Fruit fly (Drosophila melanogaster): ENCODE measurements around the gene tty.

tty gene

dm6 chrX:21366311-21366990 is 27.0 kb upstream of the tty start (continued):
- peak; percentile 82; the same call in 2 of the 3 replicates for TF ChIP-seq CG14050 (GFP tag; IDR thresholded peaks at IDR 0.05)
- TF ChIP-seq lola (GFP tag; optimal IDR thresholded peaks at IDR 0.05) = peak in 1 of 3 experiments; percentile 88
- peak; percentile 92 for TF ChIP-seq CG31441 (GFP tag; IDR thresholded peaks at IDR 0.05)
- TF ChIP-seq ranshi (GFP tag; IDR thresholded peaks at IDR 0.05) = peak; percentile 87
- peak; percentile 68 for TF ChIP-seq NFAT (GFP tag; IDR thresholded peaks at IDR 0.05)
- TF ChIP-seq CTCF (GFP tag; optimal IDR thresholded peaks at IDR 0.05) = peak; percentile 51
- TF ChIP-seq dati (GFP tag; IDR thresholded peaks at IDR 0.05) = no peak
- TF ChIP-seq MBD-R2 (GFP tag; IDR thresholded peaks at IDR 0.05) = peak; percentile 67; the same call in 1 of the 2 replicates
- TF ChIP-seq CG10147 (GFP tag; optimal IDR thresholded peaks at IDR 0.05) = peak; percentile 93
- no peak for TF ChIP-seq Mes4 (GFP tag; optimal IDR thresholded peaks at IDR 0.05)
- peak; percentile 18 for TF ChIP-seq ftz-f1 (GFP tag; optimal IDR thresholded peaks at IDR 0.05)
- peak; percentile 33 for TF ChIP-seq CG17186 (GFP tag; optimal IDR thresholded peaks at IDR 0.05)
- TF ChIP-seq wdn (GFP tag; IDR thresholded peaks at IDR 0.05) = peak; percentile 74
- peak; percentile 34 for TF ChIP-seq CG16863 (GFP tag; optimal IDR thresholded peaks at IDR 0.05)
- TF ChIP-seq chinmo (GFP tag; IDR thresholded peaks at IDR 0.05; ENCODE audit: partially characterized antibody) = 0 out of 4 replicates have a peak, but pooled peaks have one; percentile 64
- TF ChIP-seq slbo (GFP tag; IDR thresholded peaks at IDR 0.05) = peak; percentile 93
- peak; percentile 80 for TF ChIP-seq Nf-YB (GFP tag; optimal IDR thresholded peaks at IDR 0.05)
- peak; percentile 41 for TF ChIP-seq jumu (GFP tag; optimal IDR thresholded peaks at IDR 0.05)
- TF ChIP-seq jing (GFP tag; optimal IDR thresholded peaks at IDR 0.05) = peak; percentile 73
- peak; percentile 76 for TF ChIP-seq Max (GFP tag; optimal IDR thresholded peaks at IDR 0.05)
- TF ChIP-seq wek (GFP tag; optimal IDR thresholded peaks at IDR 0.05) = peak; percentile 43
- TF ChIP-seq CG15601 (tag; optimal IDR thresholded peaks at IDR 0.05) = peak; percentile 92
- peak; percentile 95 for TF ChIP-seq nmo (GFP tag; optimal IDR thresholded peaks at IDR 0.05)
- TF ChIP-seq h (optimal IDR thresholded peaks at IDR 0.05) = no peak
- peak; percentile 88 for TF ChIP-seq esg (GFP tag; conservative IDR thresholded peaks at IDR 0.05)
- TF ChIP-seq abd-A (tag; optimal IDR thresholded peaks at IDR 0.05) = no peak
- TF ChIP-seq ro (GFP tag; IDR thresholded peaks at IDR 0.05) = no peak; the same call in 1 of the 2 replicates
- no peak for TF ChIP-seq pb (GFP tag; optimal IDR thresholded peaks at IDR 0.05)
- no peak for TF ChIP-seq btn (GFP tag; optimal IDR thresholded peaks at IDR 0.05)
- peak; percentile 37; the same call in 1 of the 2 replicates for TF ChIP-seq CG4360 (GFP tag; IDR thresholded peaks at IDR 0.05)
- peak; percentile 73 for TF ChIP-seq CG30020 (tag; optimal IDR thresholded peaks at IDR 0.05)
- TF ChIP-seq Taf1 (GFP tag; IDR thresholded peaks at IDR 0.05) = peak; percentile 71
- TF ChIP-seq CG12659 (GFP tag; optimal IDR thresholded peaks at IDR 0.05) = peak; percentile 96
- TF ChIP-seq kni (GFP tag; optimal IDR thresholded peaks at IDR 0.05) = peak; percentile 84
- TF ChIP-seq Gug (GFP tag; IDR thresholded peaks at IDR 0.05) = peak; percentile 89
- peak; percentile 94 for TF ChIP-seq Oli (tag; optimal IDR thresholded peaks at IDR 0.05)
- no peak for TF ChIP-seq p53 (GFP tag; optimal IDR thresholded peaks at IDR 0.05)
- TF ChIP-seq vvl (GFP tag; IDR thresholded peaks at IDR 0.05) = peak; percentile 88
- peak; percentile 81 for TF ChIP-seq trem (tag; optimal IDR thresholded peaks at IDR 0.05)
- peak; percentile 91 for TF ChIP-seq unpg (GFP tag; optimal IDR thresholded peaks at IDR 0.05)
- peak; percentile 88 for TF ChIP-seq CG34422 (GFP tag; IDR thresholded peaks at IDR 0.05)
- peak; percentile 87 for TF ChIP-seq CG17568 (GFP tag; optimal IDR thresholded peaks at IDR 0.05)
- TF ChIP-seq CG10274 (GFP tag; optimal IDR thresholded peaks at IDR 0.05) = peak; percentile 74
- TF ChIP-seq Bteb2 (GFP tag; optimal IDR thresholded peaks at IDR 0.05) = peak; percentile 11
- TF ChIP-seq sens (GFP tag) = peak; percentile 91
- TF ChIP-seq CG2199 (GFP tag; IDR thresholded peaks at IDR 0.05) = 0 out of 3 replicates have a peak, but pooled peaks have one; percentile 61
- peak; percentile 70; the same call in 2 of the 3 replicates for TF ChIP-seq Optix (GFP tag; IDR thresholded peaks at IDR 0.05)
- TF ChIP-seq tap (tag; optimal IDR thresholded peaks at IDR 0.05) = peak; percentile 91
- peak; percentile 86 for TF ChIP-seq CG10267 (tag; optimal IDR thresholded peaks at IDR 0.05)
- peak; percentile 93 for TF ChIP-seq CG12299 (tag; optimal IDR thresholded peaks at IDR 0.05)
- TF ChIP-seq CG11560 (tag; IDR thresholded peaks at IDR 0.05) = peak; percentile 79
